Worm (Caenorhabditis elegans) whole organism, L4 larva: ENCODE measurements around the gene cec-2.
A peak's percentile ranks its signal among the peaks of the same experiment; 100 is the strongest.

ENCODE experiments used
- D1046.2 ChIP-seq: fragments of 200-800 bp; sonication (Bioruptor generic); IDR thresholded peaks from 2 replicates; pipeline ENCODE4 v1.3.6; 2022; ENCODE audit warnings: missing genetic modification characterization, missing compliant biosample characterization
- F37D6.2 ChIP-seq: sonication (generic microtip); optimal IDR thresholded peaks from 2 replicates; lab custom pipeline; 2016; ENCODE audit warnings: mild to moderate bottlenecking, missing genetic modification characterization, missing compliant biosample characterization
- T26A8.4 ChIP-seq: fragments of 200-800 bp; sonication (Bioruptor generic); IDR thresholded peaks from 2 replicates; pipeline ENCODE4 v1.3.6; 2022; ENCODE audit warnings: missing genetic modification characterization, missing compliant biosample characterization
- Y5F2A.4 ChIP-seq: fragments of 200-800 bp; sonication (Bioruptor generic); optimal IDR thresholded peaks from 2 replicates; lab custom pipeline; 2018; ENCODE audit warnings: mild to moderate bottlenecking, missing genetic modification characterization, missing compliant biosample characterization
- aha-1 ChIP-seq: fragments of 150-350 bp; peaks from one replicate; lab custom pipeline; 2014; ENCODE audit warnings: missing biosample characterization, missing genetic modification characterization
- aly-2 ChIP-seq: sonication (generic microtip); optimal IDR thresholded peaks from 2 replicates; lab custom pipeline; 2018; ENCODE audit warnings: missing biosample characterization, missing genetic modification characterization
- ama-1 ChIP-seq: fragments of 150-350 bp; optimal IDR thresholded peaks from 2 replicates; lab custom pipeline; 2014; ENCODE audit warnings: inconsistent platforms, mixed read lengths
- ceh-20 ChIP-seq: fragments of 200-800 bp; sonication (Bioruptor generic); IDR thresholded peaks from 2 replicates; pipeline ENCODE4 v1.3.6; 2022; ENCODE audit warnings: missing genetic modification reagents, missing genetic modification characterization, missing compliant biosample characterization
- ces-1 ChIP-seq: fragments of 150-350 bp; sonication (generic microtip); optimal IDR thresholded peaks from 4 replicates; lab custom pipeline; 2014; ENCODE audit warnings: missing biosample characterization, missing genetic modification reagents, missing genetic modification characterization
- cey-2 ChIP-seq: sonication (generic microtip); optimal IDR thresholded peaks from 3 replicates; lab custom pipeline; 2017; ENCODE audit warnings: missing genetic modification characterization, mild to moderate bottlenecking, missing compliant biosample characterization, antibody characterized with exemption, borderline replicate concordance; ENCODE audit not compliant: insufficient read depth
- dmd-6 ChIP-seq: fragments of 200-800 bp; sonication (Bioruptor generic); IDR thresholded peaks from 2 replicates; pipeline ENCODE4 v1.3.6; 2022; ENCODE audit warnings: missing genetic modification reagents, missing genetic modification characterization, missing compliant biosample characterization
- hif-1 ChIP-seq, 2 experiments: sonication (generic microtip); optimal IDR thresholded peaks; 2 replicates each; lab custom pipeline; 2016 to 2017; ENCODE audit warnings: missing compliant biosample characterization in 2 of 2, missing genetic modification characterization in 2 of 2, missing genetic modification reagents in 2 of 2, missing genotype in 2 of 2, mild to moderate bottlenecking in 1 of 2
- hlh-30 ChIP-seq: sonication (generic microtip); optimal IDR thresholded peaks from 2 replicates; lab custom pipeline; 2017; ENCODE audit warnings: antibody characterized with exemption, mild to moderate bottlenecking, missing genetic modification characterization, missing compliant biosample characterization; ENCODE audit not compliant: insufficient read depth
- lin-15B ChIP-seq: fragments of 150-350 bp; sonication (generic microtip); optimal IDR thresholded peaks from 3 replicates; lab custom pipeline; 2014; ENCODE audit warnings: missing biosample characterization, missing genetic modification characterization
- lsy-2 ChIP-seq, 2 experiments: fragments of 150-350 bp in 1 of 2; sonication (generic microtip) in 1 of 2; optimal IDR thresholded peaks; 2 replicates each; lab custom pipeline; 2014 to 2017; ENCODE audit warnings: missing biosample characterization in 2 of 2, missing genetic modification characterization in 2 of 2
- mdl-1 ChIP-seq, 2 experiments: fragments of 150-350 bp in 1 of 2; sonication (generic microtip) in 1 of 2; optimal IDR thresholded peaks; 2 replicates each; lab custom pipeline; 2014 to 2017; ENCODE audit warnings: missing biosample characterization in 2 of 2, missing genetic modification characterization in 2 of 2
- mep-1 ChIP-seq: fragments of 150-350 bp; sonication (generic microtip); optimal IDR thresholded peaks from 3 replicates; lab custom pipeline; 2014; ENCODE audit warnings: missing biosample characterization, missing genetic modification characterization
- mes-2 ChIP-seq: sonication (generic microtip); optimal IDR thresholded peaks from 2 replicates; lab custom pipeline; 2016; ENCODE audit warnings: missing genotype, mild to moderate bottlenecking, missing genetic modification characterization, missing compliant biosample characterization; ENCODE audit not compliant: poor library complexity, severe bottlenecking
- mxl-3 ChIP-seq: fragments of 200-800 bp; sonication (Bioruptor generic); optimal IDR thresholded peaks from 2 replicates; lab custom pipeline; 2018; ENCODE audit warnings: mild to moderate bottlenecking, missing genetic modification characterization, missing compliant biosample characterization
- nhr-10 ChIP-seq: fragments of 150-350 bp; optimal IDR thresholded peaks from 2 replicates; lab custom pipeline; 2014; ENCODE audit warnings: missing biosample characterization, missing genetic modification characterization
- nhr-11 ChIP-seq: fragments of 150-350 bp; optimal IDR thresholded peaks from 2 replicates; lab custom pipeline; 2014; ENCODE audit warnings: missing biosample characterization, missing genetic modification characterization
- nhr-111 ChIP-seq: fragments of 200-800 bp; sonication (Bioruptor generic); optimal IDR thresholded peaks from 2 replicates; lab custom pipeline; 2018; ENCODE audit warnings: mild to moderate bottlenecking, missing genetic modification characterization, missing compliant biosample characterization
- nhr-42 ChIP-seq: fragments of 200-800 bp; sonication (Bioruptor generic); IDR thresholded peaks from 2 replicates; pipeline ENCODE4 v1.3.6; 2022; ENCODE audit warnings: missing genetic modification characterization, missing compliant biosample characterization
- nhr-76 ChIP-seq: fragments of 150-350 bp; optimal IDR thresholded peaks from 2 replicates; lab custom pipeline; 2014; ENCODE audit warnings: missing biosample characterization, missing genetic modification characterization
- rbr-2 ChIP-seq: sonication (generic microtip); optimal IDR thresholded peaks from 2 replicates; lab custom pipeline; 2016; ENCODE audit warnings: missing genotype, missing genetic modification characterization, missing compliant biosample characterization
- spr-1 ChIP-seq: sonication (generic microtip); optimal IDR thresholded peaks from 2 replicates; lab custom pipeline; 2016; ENCODE audit warnings: mild to moderate bottlenecking, missing genetic modification characterization, missing compliant biosample characterization
- tag-97 ChIP-seq: fragments of 200-800 bp; sonication (Bioruptor generic); IDR thresholded peaks from 2 replicates; pipeline ENCODE4 v1.3.6; 2022; ENCODE audit warnings: missing genetic modification characterization, missing compliant biosample characterization
- unc-62 ChIP-seq, 3 experiments: fragments of 150-350 bp in 1 of 3; sonication (generic microtip); optimal IDR thresholded peaks in 2 of 3; peaks in 1 of 3; 1 replicate in 1 of 3; 2 replicates in 2 of 3; lab custom pipeline; 2014 to 2017; ENCODE audit warnings: missing biosample characterization in 3 of 3, missing genetic modification characterization in 3 of 3, missing genetic modification reagents in 3 of 3, missing genotype in 1 of 3
- ztf-11 ChIP-seq: fragments of 150-350 bp; optimal IDR thresholded peaks from 2 replicates; lab custom pipeline; 2014; ENCODE audit warnings: missing biosample characterization, missing genetic modification characterization

cec-2 gene

DNA sequence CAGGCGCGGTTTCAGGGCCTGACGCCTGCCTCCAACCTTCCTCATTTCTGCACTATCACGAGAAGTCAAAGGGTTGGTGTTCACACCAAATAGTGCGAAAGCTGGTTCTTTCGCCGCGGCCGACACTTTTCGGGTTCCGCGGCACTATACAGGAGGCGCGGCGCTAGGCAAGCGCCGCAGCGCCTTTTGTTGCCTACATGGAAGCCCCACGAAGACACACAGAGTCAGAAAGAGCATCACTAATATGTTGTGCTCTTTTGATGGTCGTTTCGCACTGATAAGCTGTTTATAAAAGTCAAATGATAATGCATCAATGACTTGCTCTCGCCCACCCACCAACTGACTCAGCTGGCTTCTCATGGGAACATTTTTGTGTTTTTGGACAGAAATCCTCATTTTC is 41.4 kb downstream of the cec-2 start (continued):
- TF ChIP-seq F37D6.2 (tag; lab: Kevin White, UChicago): no peak
- TF ChIP-seq lin-15B (tag; lab: Kevin White, UChicago): no peak
- TF ChIP-seq ces-1 (GFP tag; lab: Kevin White, UChicago): no peak
- TF ChIP-seq cey-2: no peak
- TF ChIP-seq nhr-42 (GFP tag; lab: Robert Waterston, UW): 0 out of 2 replicates have a peak, but pooled peaks have one; percentile 24
- TF ChIP-seq Y5F2A.4 (GFP tag; lab: Kevin White, UChicago): no peak

DNA sequence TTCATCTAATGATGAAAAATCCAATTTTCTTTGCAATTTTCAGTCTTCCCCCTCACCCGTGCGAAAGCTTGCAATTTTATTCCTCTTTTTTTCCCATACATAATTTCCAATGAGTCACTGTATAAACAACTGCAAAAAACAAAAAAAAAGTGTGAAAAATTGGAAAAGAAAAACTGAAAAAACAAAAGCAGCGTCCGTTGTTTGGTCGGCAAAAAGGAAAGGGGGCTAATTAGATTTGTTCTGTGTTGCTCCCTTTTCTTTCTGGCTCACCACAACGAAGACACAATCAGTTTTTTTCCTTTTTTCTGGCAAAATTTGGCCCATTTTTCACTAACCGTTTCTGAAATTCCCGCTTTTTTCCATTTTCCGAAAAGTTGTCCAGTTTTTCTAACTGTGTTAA is 41.8 kb downstream of the cec-2 start:
- TF ChIP-seq spr-1 (tag; lab: Kevin White, UChicago): no peak
- TF ChIP-seq ces-1 (GFP tag; lab: Kevin White, UChicago): peak; percentile 76
- TF ChIP-seq ztf-11 (tag; lab: Kevin White, UChicago): no peak
- TF ChIP-seq cey-2: no peak
- TF ChIP-seq, all 104 proteins: peak for 1

DNA sequence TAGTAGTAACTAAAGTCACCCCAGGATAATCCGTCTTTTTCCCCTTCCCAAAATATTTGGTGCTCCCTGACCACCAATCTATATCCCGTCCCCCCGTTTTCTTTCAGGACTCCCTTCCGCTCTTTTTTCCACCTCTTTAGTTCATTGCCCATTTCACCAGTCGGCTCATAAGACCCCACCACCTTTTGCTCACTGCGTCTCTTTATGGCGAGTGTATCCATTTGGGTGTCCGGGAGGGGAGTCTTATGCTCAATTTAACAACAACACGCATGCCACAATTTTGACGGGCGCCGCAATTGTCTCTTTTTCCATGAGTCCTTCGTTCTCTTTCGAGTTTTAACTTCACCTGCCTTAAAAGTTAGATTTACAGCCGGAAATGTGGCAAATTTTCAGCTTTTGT is 42.7 kb downstream of the cec-2 start:
- peak; percentile 19 for TF ChIP-seq rbr-2 (tag; lab: Kevin White, UChicago)
- peak; percentile 80 for TF ChIP-seq hlh-30 (tag; lab: Kevin White, UChicago)
- TF ChIP-seq nhr-10 (tag; lab: Kevin White, UChicago): no peak
- no peak for TF ChIP-seq ceh-20 (GFP tag; lab: Robert Waterston, UW)
- no peak for TF ChIP-seq aly-2 (tag; lab: Kevin White, UChicago)
- peak; percentile 30 for TF ChIP-seq mep-1
- TF ChIP-seq mdl-1 (tag; optimal IDR thresholded peaks at IDR 0.05; lab: Kevin White, UChicago): peak in 1 of 2 experiments; percentile 9
- no peak for TF ChIP-seq hif-1 (tag; optimal IDR thresholded peaks at IDR 0.05; lab: Kevin White, UChicago)
- TF ChIP-seq nhr-11 (tag; lab: Kevin White, UChicago): peak; percentile 6
- peak; percentile 25 for TF ChIP-seq mes-2 (tag; lab: Kevin White, UChicago)
- no peak for TF ChIP-seq mxl-3 (GFP tag; lab: Kevin White, UChicago)
- TF ChIP-seq tag-97 (GFP tag; lab: Robert Waterston, UW): no peak
- peak in 1 of 2 experiments; percentile 45 for TF ChIP-seq unc-62 (GFP tag; optimal IDR thresholded peaks at IDR 0.05 in 1 of 2; lab: Kevin White, UChicago)
- TF ChIP-seq unc-62 (tag; optimal IDR thresholded peaks at IDR 0.05; lab: Kevin White, UChicago): no peak
- TF ChIP-seq ama-1: no peak
- TF ChIP-seq aha-1 (tag; lab: Kevin White, UChicago): peak; percentile 15
- TF ChIP-seq D1046.2 (GFP tag; lab: Robert Waterston, UW): no peak
- no peak for TF ChIP-seq nhr-76 (tag; lab: Kevin White, UChicago)
- no peak for TF ChIP-seq Y5F2A.4 (GFP tag; lab: Kevin White, UChicago)
- no peak for TF ChIP-seq ztf-11 (tag; lab: Kevin White, UChicago)
- TF ChIP-seq lin-15B (tag; lab: Kevin White, UChicago): no peak
- TF ChIP-seq, all 104 proteins: peak for 8

DNA sequence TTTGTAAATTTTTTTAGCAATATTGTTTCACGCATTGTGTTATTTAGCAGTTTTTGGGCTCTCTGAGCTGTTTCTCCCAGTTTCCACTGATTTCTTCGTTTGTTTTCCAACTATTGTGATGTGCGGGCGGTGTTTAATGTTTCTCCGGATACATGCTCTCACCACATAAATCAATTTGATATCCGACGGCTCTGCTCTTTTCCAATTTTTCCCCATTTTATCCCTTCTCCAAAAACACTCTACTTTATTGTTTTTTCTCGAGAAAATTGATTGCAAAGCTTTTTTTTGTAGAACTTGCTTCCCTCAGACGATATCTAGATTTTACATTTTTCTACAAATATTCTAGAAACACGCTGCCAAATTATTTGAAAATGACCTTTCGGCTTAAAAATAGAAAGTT is 45.0 kb downstream of the cec-2 start:
- TF ChIP-seq aha-1 (tag; lab: Kevin White, UChicago) (peak; percentile 93), lsy-2 (tag; optimal IDR thresholded peaks at IDR 0.05; lab: Kevin White, UChicago) (no peak)

DNA sequence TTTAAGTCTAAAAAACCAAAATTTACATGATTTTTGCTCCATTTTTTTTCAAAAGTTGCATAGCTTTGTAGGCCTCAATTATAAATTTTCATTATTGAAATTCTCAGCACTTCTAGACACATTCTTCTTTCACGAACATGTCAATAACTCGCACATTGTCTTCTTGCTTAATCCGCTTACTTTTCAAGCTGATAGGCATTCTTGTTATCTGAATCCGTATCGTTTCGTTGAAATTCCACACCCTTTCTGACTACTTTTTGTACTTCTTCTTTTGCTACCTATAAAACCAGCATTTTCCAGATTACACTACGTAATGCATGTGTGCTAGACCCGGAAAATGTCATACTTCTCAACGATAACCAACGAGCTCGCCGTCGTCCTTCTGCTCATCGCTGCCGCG is 45.8 kb downstream of the cec-2 start, which contains the start of gene W09G12.9:
Gene W09G12.9, plus strand, starts transcription at position 301 of the 400 bp plus-strand sequence.
- TF ChIP-seq nhr-111 (GFP tag; lab: Kevin White, UChicago): no peak
- TF ChIP-seq lsy-2 (tag; optimal IDR thresholded peaks at IDR 0.05; lab: Kevin White, UChicago): no peak
- TF ChIP-seq dmd-6 (GFP tag; lab: Robert Waterston, UW): peak; percentile 74

DNA sequence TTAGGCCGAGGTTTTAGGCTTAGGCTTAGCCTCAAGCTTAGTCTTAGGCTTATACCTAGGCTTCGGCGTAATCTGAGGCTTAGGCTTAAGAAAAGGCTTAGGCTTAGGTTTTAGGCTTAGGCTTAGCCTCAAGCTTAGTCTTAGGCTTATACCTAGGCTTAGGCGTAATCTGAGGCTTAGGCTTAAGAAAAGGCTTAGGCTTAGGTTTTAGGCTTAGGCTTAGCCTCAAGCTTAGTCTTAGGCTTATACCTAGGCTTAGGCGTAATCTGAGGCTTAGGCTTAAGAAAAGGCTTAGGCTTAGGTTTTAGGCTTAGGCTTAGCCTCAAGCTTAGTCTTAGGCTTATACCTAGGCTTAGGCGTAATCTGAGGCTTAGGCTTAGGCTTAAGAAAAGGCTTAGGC is 46.8 kb downstream of the cec-2 start:
- 0 out of 2 replicates have a peak, but pooled peaks have one; percentile 24 for TF ChIP-seq T26A8.4
